Fruit fly (Drosophila melanogaster) whole organism, embryonic: ENCODE results near the gene CG14341.

Experiments used
- BEAF-32 ChIP-seq: fragments of 200-800 bp; sonication (Bioruptor generic); optimal IDR thresholded peaks from 3 replicates; lab custom pipeline; 2017; ENCODE audit warnings: missing biosample characterization, missing genetic modification characterization, mild to moderate bottlenecking, moderate library complexity, missing genetic modification reagents
- CG10274 ChIP-seq: fragments of 200-800 bp; sonication (Bioruptor generic); optimal IDR thresholded peaks from 3 replicates; lab custom pipeline; 2017; ENCODE audit warnings: missing biosample characterization, mild to moderate bottlenecking, missing genetic modification characterization
- CG10654 ChIP-seq: fragments of 200-800 bp; sonication (Bioruptor generic); optimal IDR thresholded peaks from 2 replicates; lab custom pipeline; 2016; ENCODE audit warnings: missing biosample characterization, missing genetic modification characterization
- CG12071 ChIP-seq: fragments of 200-800 bp; sonication (Bioruptor generic); optimal IDR thresholded peaks from 3 replicates; lab custom pipeline; 2018; ENCODE audit warnings: missing biosample characterization, mild to moderate bottlenecking, missing genetic modification characterization
- CG12236 ChIP-seq: fragments of 200-800 bp; sonication (Bioruptor generic); optimal IDR thresholded peaks from 2 replicates; lab custom pipeline; 2016; ENCODE audit warnings: missing biosample characterization, missing genetic modification characterization
- CG13287 ChIP-seq: fragments of 200-800 bp; sonication (Bioruptor generic); IDR thresholded peaks from 2 replicates; pipeline ENCODE4 v1.3.6; 2022; ENCODE audit warnings: missing biosample characterization, missing genetic modification characterization; ENCODE audit not compliant: partially characterized antibody
- CG1602 ChIP-seq: fragments of 200-800 bp; sonication (Bioruptor generic); optimal IDR thresholded peaks from 3 replicates; lab custom pipeline; 2016; ENCODE audit warnings: missing biosample characterization, missing genetic modification characterization
- CG16863 ChIP-seq: fragments of 200-800 bp; sonication (Bioruptor generic); optimal IDR thresholded peaks from 3 replicates; lab custom pipeline; 2016; ENCODE audit warnings: missing biosample characterization, missing genetic modification characterization
- CG17385 ChIP-seq: fragments of 200-800 bp; sonication (Bioruptor generic); optimal IDR thresholded peaks from 3 replicates; lab custom pipeline; 2018; ENCODE audit warnings: missing biosample characterization, mild to moderate bottlenecking, missing genetic modification characterization
- CG2202 ChIP-seq: fragments of 200-800 bp; sonication (Bioruptor generic); optimal IDR thresholded peaks from 2 replicates; lab custom pipeline; 2018; ENCODE audit warnings: missing biosample characterization, mild to moderate bottlenecking, missing genetic modification characterization
- CG31441 ChIP-seq: fragments of 200-800 bp; sonication (Bioruptor generic); IDR thresholded peaks from 2 replicates; pipeline ENCODE4 v1.3.6; 2022; ENCODE audit warnings: missing biosample characterization, missing genetic modification characterization
- CG32532 ChIP-seq: fragments of 200-800 bp; sonication (Bioruptor generic); IDR thresholded peaks from 2 replicates; pipeline ENCODE4 v1.3.6; 2022; ENCODE audit warnings: missing biosample characterization, missing genetic modification characterization
- CG32767 ChIP-seq: fragments of 200-800 bp; sonication (Bioruptor generic); IDR thresholded peaks from 2 replicates; pipeline ENCODE4 v1.3.6; 2022; ENCODE audit warnings: missing biosample characterization, missing genetic modification characterization
- CG3847 ChIP-seq: fragments of 200-800 bp; sonication (Bioruptor generic); IDR thresholded peaks from 2 replicates; pipeline ENCODE4 v1.3.6; 2022; ENCODE audit warnings: missing biosample characterization, missing genetic modification characterization
- CG5953 ChIP-seq: fragments of 200-800 bp; sonication (Bioruptor generic); IDR thresholded peaks from 2 replicates; pipeline ENCODE4 v1.3.6; 2022; ENCODE audit warnings: missing biosample characterization, missing genetic modification characterization
- CG6813 ChIP-seq: fragments of 200-800 bp; sonication (Bioruptor generic); optimal IDR thresholded peaks from 2 replicates; lab custom pipeline; 2017; ENCODE audit warnings: missing biosample characterization, missing genetic modification characterization, mild to moderate bottlenecking, moderate library complexity, missing genetic modification reagents
- CG7357 ChIP-seq: fragments of 200-800 bp; sonication (Bioruptor generic); IDR thresholded peaks from 3 replicates; pipeline ENCODE4 v1.3.6; 2022; ENCODE audit warnings: missing biosample characterization, missing genetic modification characterization
- CG8089 ChIP-seq: fragments of 200-800 bp; sonication (Bioruptor generic); optimal IDR thresholded peaks from 3 replicates; lab custom pipeline; 2016; ENCODE audit warnings: missing biosample characterization, missing genetic modification characterization
- CG8290 ChIP-seq, 3 experiments: fragments of 200-800 bp; sonication (Bioruptor generic); optimal IDR thresholded peaks; 2 replicates each; lab custom pipeline; 2016 to 2019; ENCODE audit warnings: missing biosample characterization in 3 of 3, missing genetic modification characterization in 3 of 3, mild to moderate bottlenecking in 2 of 3, moderate library complexity in 1 of 3
- CG8765 ChIP-seq: fragments of 200-800 bp; sonication (Bioruptor generic); IDR thresholded peaks from 2 replicates; pipeline ENCODE4 v1.3.6; 2022; ENCODE audit warnings: missing biosample characterization, missing genetic modification characterization
- Camta ChIP-seq: fragments of 200-800 bp; sonication (Bioruptor generic); optimal IDR thresholded peaks from 2 replicates; lab custom pipeline; 2016; ENCODE audit warnings: missing biosample characterization, missing genetic modification characterization
- CrebB ChIP-seq: fragments of 200-800 bp; sonication (Bioruptor generic); optimal IDR thresholded peaks from 3 replicates; lab custom pipeline; 2018; ENCODE audit warnings: missing biosample characterization, mild to moderate bottlenecking, missing genetic modification characterization
- D19A ChIP-seq: fragments of 200-800 bp; optimal IDR thresholded peaks from 3 replicates; lab custom pipeline; 2019; ENCODE audit warnings: missing biosample characterization, mild to moderate bottlenecking, missing genetic modification characterization, moderate library complexity
- Dad ChIP-seq: fragments of 200-800 bp; sonication (Bioruptor generic); optimal IDR thresholded peaks from 3 replicates; lab custom pipeline; 2016; ENCODE audit warnings: missing biosample characterization, missing genetic modification characterization
- Hmr ChIP-seq: fragments of 200-800 bp; sonication (Bioruptor generic); optimal IDR thresholded peaks from 3 replicates; lab custom pipeline; 2017; ENCODE audit warnings: mild to moderate bottlenecking, missing biosample characterization, missing genetic modification reagents, missing genetic modification characterization
- Sin3A ChIP-seq: fragments of >200 bp; optimal IDR thresholded peaks from 2 replicates; lab custom pipeline; 2018
- Sox102F ChIP-seq: fragments of 200-800 bp; sonication (Bioruptor generic); optimal IDR thresholded peaks from 2 replicates; lab custom pipeline; 2018; ENCODE audit warnings: missing biosample characterization, mild to moderate bottlenecking, missing genetic modification characterization, moderate library complexity
- Stat92E ChIP-seq, 3 experiments: fragments of >200 bp in 2 of 3; fragments of 200-800 bp in 1 of 3; sonication (Bioruptor generic) in 1 of 3; optimal IDR thresholded peaks; 2 replicates each; lab custom pipeline; 2017 to 2019; ENCODE audit warnings: missing biosample characterization in 3 of 3, missing genetic modification characterization in 3 of 3, mild to moderate bottlenecking in 1 of 3, moderate library complexity in 1 of 3
- Taf1 ChIP-seq: fragments of 200-800 bp; sonication (Bioruptor generic); IDR thresholded peaks from 2 replicates; pipeline ENCODE4 v1.3.6; 2022; ENCODE audit warnings: missing biosample characterization, missing genetic modification characterization
- bsh ChIP-seq, 2 experiments: fragments of 200-800 bp; sonication (Bioruptor generic); optimal IDR thresholded peaks; 2 replicates each; lab custom pipeline; 2017 to 2018; ENCODE audit warnings: mild to moderate bottlenecking in 2 of 2, missing biosample characterization in 2 of 2, missing genetic modification characterization in 2 of 2, moderate library complexity in 1 of 2
- corto ChIP-seq: fragments of 200-800 bp; sonication (Bioruptor generic); optimal IDR thresholded peaks from 2 replicates; lab custom pipeline; 2016; ENCODE audit warnings: missing biosample characterization, mild to moderate bottlenecking, missing genetic modification characterization, moderate library complexity
- disco-r ChIP-seq: fragments of 200-800 bp; sonication (Bioruptor generic); optimal IDR thresholded peaks from 2 replicates; lab custom pipeline; 2016; ENCODE audit warnings: missing biosample characterization, missing genetic modification characterization
- dm ChIP-seq: fragments of 200-800 bp; sonication (Bioruptor generic); optimal IDR thresholded peaks from 3 replicates; lab custom pipeline; 2016; ENCODE audit warnings: missing biosample characterization, missing genetic modification characterization
- en ChIP-seq: fragments of 200-800 bp; sonication (Bioruptor generic); optimal IDR thresholded peaks from 2 replicates; lab custom pipeline; 2016; ENCODE audit warnings: missing biosample characterization, missing genetic modification characterization
- ewg ChIP-seq: fragments of 200-800 bp; sonication (Bioruptor generic); optimal IDR thresholded peaks from 3 replicates; lab custom pipeline; 2017; ENCODE audit warnings: mild to moderate bottlenecking, missing biosample characterization, missing genetic modification reagents, missing genetic modification characterization
- gfzf ChIP-seq: fragments of 200-800 bp; sonication (Bioruptor generic); optimal IDR thresholded peaks from 2 replicates; lab custom pipeline; 2016; ENCODE audit warnings: missing biosample characterization, mild to moderate bottlenecking, missing genetic modification characterization, moderate library complexity
- gt ChIP-seq: fragments of 200-800 bp; sonication (Bioruptor generic); IDR thresholded peaks from 2 replicates; pipeline ENCODE4 v1.3.6; 2022; ENCODE audit warnings: missing biosample characterization, missing genetic modification characterization
- ham ChIP-seq: fragments of 200-800 bp; sonication (Bioruptor generic); IDR thresholded peaks from 2 replicates; pipeline ENCODE4 v1.3.6; 2022; ENCODE audit warnings: missing biosample characterization, missing genetic modification characterization
- hb ChIP-seq: fragments of 200-800 bp; sonication (Bioruptor generic); IDR thresholded peaks from 3 replicates; pipeline ENCODE4 v1.3.6; 2022; ENCODE audit warnings: missing biosample characterization, missing genetic modification characterization; ENCODE audit not compliant: partially characterized antibody
- lov ChIP-seq, 2 experiments: fragments of 200-800 bp in 1 of 2; fragments of >200 bp in 1 of 2; sonication (Bioruptor generic) in 1 of 2; IDR thresholded peaks in 1 of 2; optimal IDR thresholded peaks in 1 of 2; 2 replicates in 1 of 2; 3 replicates in 1 of 2; pipeline versions ENCODE4 v1.3.6 to Lab custom; 2017 to 2022; ENCODE audit warnings: missing biosample characterization in 1 of 2, missing genetic modification characterization in 1 of 2
- onecut ChIP-seq: fragments of 200-800 bp; sonication (Bioruptor generic); IDR thresholded peaks from 2 replicates; pipeline ENCODE4 v1.3.6; 2022; ENCODE audit warnings: missing biosample characterization, missing genetic modification characterization
- ranshi ChIP-seq: fragments of 200-800 bp; sonication (Bioruptor generic); IDR thresholded peaks from 2 replicates; pipeline ENCODE4 v1.3.6; 2022; ENCODE audit warnings: missing biosample characterization, missing genetic modification characterization
- row ChIP-seq: fragments of 200-800 bp; sonication (Bioruptor generic); IDR thresholded peaks from 3 replicates; pipeline ENCODE4 v1.3.6; 2022; ENCODE audit warnings: missing biosample characterization, missing genetic modification characterization
- sc ChIP-seq, 3 experiments: fragments of >200 bp in 2 of 3; fragments of 200-800 bp in 1 of 3; sonication (Bioruptor generic) in 1 of 3; optimal IDR thresholded peaks; 2 replicates in 2 of 3; 3 replicates in 1 of 3; lab custom pipeline; 2017; ENCODE audit warnings: mild to moderate bottlenecking in 1 of 3, missing biosample characterization in 1 of 3, missing genetic modification characterization in 1 of 3, missing genetic modification reagents in 1 of 3
- toy ChIP-seq: fragments of 200-800 bp; sonication (Bioruptor generic); IDR thresholded peaks from 2 replicates; pipeline ENCODE4 v1.3.6; 2022; ENCODE audit warnings: missing biosample characterization, missing genetic modification characterization
- yki ChIP-seq: fragments of >200 bp; optimal IDR thresholded peaks from 3 replicates; lab custom pipeline; 2018
- zen ChIP-seq: fragments of 200-800 bp; sonication (Bioruptor generic); optimal IDR thresholded peaks from 3 replicates; lab custom pipeline; 2018; ENCODE audit warnings: missing biosample characterization, mild to moderate bottlenecking, missing genetic modification characterization, moderate library complexity

The CG14341 gene

DNA sequence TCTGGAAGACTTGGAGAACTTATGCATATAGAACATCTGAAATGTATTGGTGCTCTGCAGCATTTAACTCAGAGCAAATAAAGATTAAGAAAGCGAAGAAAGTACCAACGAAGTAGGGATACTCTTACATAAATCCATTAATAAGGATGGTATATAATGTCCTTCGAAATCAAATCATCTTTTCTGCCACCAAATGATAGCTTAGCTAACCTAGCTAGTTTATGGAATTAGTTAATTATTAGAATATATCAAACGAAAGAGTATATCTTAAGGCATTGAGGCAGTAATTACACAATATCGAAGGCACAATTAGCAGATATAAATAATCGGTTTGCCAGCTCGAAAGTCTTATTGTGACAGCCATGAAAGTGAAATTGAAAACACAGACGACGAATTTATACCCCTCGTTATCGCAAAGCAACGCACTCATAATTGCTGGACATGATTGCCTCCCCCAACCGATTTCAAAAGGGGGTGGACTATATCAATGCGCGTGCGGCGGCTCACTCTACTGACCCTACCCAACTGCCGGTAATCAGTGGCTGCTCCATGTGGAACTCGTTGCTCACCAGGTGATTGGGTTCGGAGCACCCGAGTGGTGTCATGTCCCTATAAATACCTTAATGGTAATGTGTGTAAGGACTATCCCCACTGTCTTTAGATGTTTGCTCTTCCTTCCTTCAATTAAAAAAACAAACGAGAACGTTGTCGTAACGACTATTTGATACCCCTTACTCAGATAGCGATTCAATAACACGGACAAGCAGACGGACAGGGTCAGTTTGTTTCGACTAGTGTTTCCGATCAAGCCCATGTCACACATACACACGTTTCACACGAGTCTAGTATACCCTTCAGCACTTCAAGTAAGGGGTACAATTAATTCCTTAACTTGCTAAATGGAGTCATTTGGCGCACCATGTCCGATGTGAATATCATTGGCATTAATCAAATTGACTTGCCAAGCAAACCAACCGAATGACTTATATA lies 21.6 kb upstream of the CG14341 start (continued):
- TF ChIP-seq toy (GFP tag; lab: Robert Waterston, UW): no peak
- peak; percentile 1 for TF ChIP-seq CrebB (tag; lab: Kevin White, UChicago)
- TF ChIP-seq hb (GFP tag; lab: Robert Waterston, UW): no peak
- peak; percentile 35 for TF ChIP-seq ewg (GFP tag; lab: Kevin White, UChicago)
- TF ChIP-seq gfzf (GFP tag; lab: Kevin White, UChicago): no peak
- TF ChIP-seq CG13287 (GFP tag; lab: Robert Waterston, UW): no peak
- no peak for TF ChIP-seq CG6813 (GFP tag; lab: Kevin White, UChicago)
- TF ChIP-seq corto (GFP tag; lab: Kevin White, UChicago): peak; percentile 81
- peak; percentile 53 for TF ChIP-seq Hmr (GFP tag; lab: Kevin White, UChicago)
- TF ChIP-seq CG17385 (GFP tag; lab: Kevin White, UChicago): peak; percentile 64
- TF ChIP-seq CG10654: no peak
- TF ChIP-seq yki (lab: Kevin White, UChicago): no peak
- TF ChIP-seq CG16863 (GFP tag; lab: Kevin White, UChicago): peak; percentile 26
- TF ChIP-seq CG8290 (GFP tag; optimal IDR thresholded peaks at IDR 0.05; lab: Kevin White, UChicago): no peak
- TF ChIP-seq CG8290 (tag; optimal IDR thresholded peaks at IDR 0.05; lab: Kevin White, UChicago): peak in 1 of 2 experiments; percentile 57
- no peak for TF ChIP-seq Taf1 (GFP tag; lab: Robert Waterston, UW)
- TF ChIP-seq bsh (GFP tag; optimal IDR thresholded peaks at IDR 0.05; lab: Kevin White, UChicago): peak; percentile 7 to 71
- 0 out of 2 replicates have a peak, but pooled peaks have one; percentile 40 for TF ChIP-seq CG32767 (GFP tag; lab: Robert Waterston, UW)
- no peak for TF ChIP-seq Sin3A (lab: Kevin White, UChicago)
- TF ChIP-seq CG7357 (GFP tag; lab: Robert Waterston, UW): peak; percentile 37; the same call in 1 of the 3 replicates
- TF ChIP-seq CG2202 (tag; lab: Kevin White, UChicago): peak; percentile 51
- TF ChIP-seq zen (tag; lab: Kevin White, UChicago): peak; percentile 5
- TF ChIP-seq CG12071 (GFP tag; lab: Kevin White, UChicago): peak; percentile 65
- no peak for TF ChIP-seq CG5953 (GFP tag; lab: Robert Waterston, UW)
- TF ChIP-seq Stat92E (GFP tag; optimal IDR thresholded peaks at IDR 0.05; lab: Kevin White, UChicago): no peak
- TF ChIP-seq CG1602 (GFP tag; lab: Kevin White, UChicago): peak; percentile 36
- peak; percentile 18 for TF ChIP-seq Camta (GFP tag; lab: Kevin White, UChicago)
- 0 out of 2 replicates have a peak, but pooled peaks have one; percentile 9 for TF ChIP-seq gt (GFP tag; lab: Robert Waterston, UW)
- TF ChIP-seq CG3847: 0 out of 2 replicates have a peak, but pooled peaks have one; percentile 23
- TF ChIP-seq row (GFP tag; lab: Robert Waterston, UW): peak; percentile 63
- peak; percentile 47 for TF ChIP-seq CG31441 (GFP tag; lab: Robert Waterston, UW)
- no peak for TF ChIP-seq CG8765
- peak; percentile 45; the same call in 1 of the 2 replicates for TF ChIP-seq ranshi (GFP tag; lab: Robert Waterston, UW)
- no peak for TF ChIP-seq onecut (GFP tag; lab: Robert Waterston, UW)
- no peak for TF ChIP-seq ham (GFP tag; lab: Robert Waterston, UW)
- peak; percentile 28 for TF ChIP-seq CG10274 (GFP tag; lab: Kevin White, UChicago)
- no peak for TF ChIP-seq disco-r
- TF ChIP-seq CG32532 (GFP tag; lab: Robert Waterston, UW): 0 out of 2 replicates have a peak, but pooled peaks have one; percentile 18
- peak; percentile 79 for TF ChIP-seq Sox102F (GFP tag; lab: Kevin White, UChicago)
- no peak for TF ChIP-seq BEAF-32 (GFP tag; lab: Kevin White, UChicago)
- no peak for TF ChIP-seq lov (optimal IDR thresholded peaks at IDR 0.05; lab: Kevin White, UChicago)
- TF ChIP-seq lov (GFP tag; IDR thresholded peaks at IDR 0.05; lab: Robert Waterston, UW): no peak
- no peak for TF ChIP-seq sc (optimal IDR thresholded peaks at IDR 0.05; lab: Kevin White, UChicago)
- TF ChIP-seq sc (GFP tag; optimal IDR thresholded peaks at IDR 0.05; lab: Kevin White, UChicago): peak; percentile 17
- TF ChIP-seq CG8089 (GFP tag; lab: Kevin White, UChicago): no peak
- peak; percentile 98 for TF ChIP-seq D19A (tag; lab: Kevin White, UChicago)
- peak; percentile 9 for TF ChIP-seq Dad (GFP tag; lab: Kevin White, UChicago)
- no peak for TF ChIP-seq dm
- TF ChIP-seq CG12236: no peak
- TF ChIP-seq en (GFP tag; lab: Kevin White, UChicago): no peak
